Fruit fly (Drosophila melanogaster) whole organism, embryonic: ENCODE results near the gene SmydA-9.

Source experiments
- Abd-B ChIP-seq: fragments of 200-800 bp; sonication (Bioruptor generic); optimal IDR thresholded peaks from 2 replicates; lab custom pipeline; 2018; ENCODE audit warnings: missing biosample characterization, mild to moderate bottlenecking, missing genetic modification characterization, moderate library complexity
- BEAF-32 ChIP-seq: fragments of 200-800 bp; sonication (Bioruptor generic); optimal IDR thresholded peaks from 3 replicates; lab custom pipeline; 2017; ENCODE audit warnings: missing biosample characterization, missing genetic modification characterization, mild to moderate bottlenecking, moderate library complexity, missing genetic modification reagents
- C15 ChIP-seq: fragments of 200-800 bp; sonication (Bioruptor generic); IDR thresholded peaks from 3 replicates; pipeline ENCODE4 v1.3.6; 2022; ENCODE audit warnings: missing biosample characterization, missing genetic modification characterization
- CG14860 ChIP-seq: fragments of 200-800 bp; sonication (Bioruptor generic); IDR thresholded peaks from 3 replicates; pipeline ENCODE4 v1.3.6; 2022; ENCODE audit warnings: missing biosample characterization, missing genetic modification characterization; ENCODE audit not compliant: partially characterized antibody
- CG15514 ChIP-seq: fragments of 200-800 bp; sonication (Bioruptor generic); optimal IDR thresholded peaks from 3 replicates; lab custom pipeline; 2017; ENCODE audit warnings: missing biosample characterization, missing genetic modification characterization, mild to moderate bottlenecking, moderate library complexity, missing genetic modification reagents
- CG15696 ChIP-seq: fragments of 200-800 bp; sonication (Bioruptor generic); optimal IDR thresholded peaks from 2 replicates; lab custom pipeline; 2019; ENCODE audit warnings: missing biosample characterization, mild to moderate bottlenecking, missing genetic modification characterization, moderate library complexity
- CG16813 ChIP-seq: fragments of 200-800 bp; sonication (Bioruptor generic); IDR thresholded peaks from 3 replicates; pipeline ENCODE4 v1.3.6; 2022; ENCODE audit warnings: missing biosample characterization, missing genetic modification characterization; ENCODE audit not compliant: partially characterized antibody
- CG17568 ChIP-seq: fragments of 200-800 bp; sonication (Bioruptor generic); optimal IDR thresholded peaks from 2 replicates; lab custom pipeline; 2018; ENCODE audit warnings: missing biosample characterization, mild to moderate bottlenecking, missing genetic modification characterization, moderate library complexity
- CG17612 ChIP-seq: fragments of 200-800 bp; sonication (Bioruptor generic); IDR thresholded peaks from 2 replicates; pipeline ENCODE4 v1.3.6; 2022; ENCODE audit warnings: missing biosample characterization, missing genetic modification characterization
- CG17829 ChIP-seq: fragments of 200-800 bp; optimal IDR thresholded peaks from 2 replicates; lab custom pipeline; 2019; ENCODE audit warnings: missing biosample characterization, mild to moderate bottlenecking, missing genetic modification characterization, moderate library complexity
- CG34224 ChIP-seq: fragments of 200-800 bp; sonication (Bioruptor generic); IDR thresholded peaks from 3 replicates; pipeline ENCODE4 v1.3.6; 2022; ENCODE audit warnings: missing biosample characterization, missing genetic modification characterization; ENCODE audit not compliant: partially characterized antibody
- CG42726 ChIP-seq: fragments of 200-800 bp; sonication (Bioruptor generic); IDR thresholded peaks from 2 replicates; pipeline ENCODE4 v1.3.6; 2022; ENCODE audit warnings: missing biosample characterization, missing genetic modification characterization; ENCODE audit not compliant: partially characterized antibody
- CG6854 ChIP-seq: fragments of 200-800 bp; sonication (Bioruptor generic); optimal IDR thresholded peaks from 3 replicates; lab custom pipeline; 2017; ENCODE audit warnings: missing biosample characterization, mild to moderate bottlenecking, missing genetic modification characterization
- Dad ChIP-seq: fragments of 200-800 bp; sonication (Bioruptor generic); optimal IDR thresholded peaks from 3 replicates; lab custom pipeline; 2016; ENCODE audit warnings: missing biosample characterization, missing genetic modification characterization
- Dll ChIP-seq: fragments of 200-800 bp; sonication (Bioruptor generic); IDR thresholded peaks from 4 replicates; pipeline ENCODE4 v1.3.6; 2022; ENCODE audit warnings: missing biosample characterization, missing genetic modification characterization; ENCODE audit not compliant: partially characterized antibody
- Dref ChIP-seq: fragments of 200-800 bp; sonication (Bioruptor generic); IDR thresholded peaks from 2 replicates; pipeline ENCODE4 v1.3.6; 2022; ENCODE audit warnings: missing biosample characterization, missing genetic modification characterization
- Gsc ChIP-seq: fragments of 200-800 bp; sonication (Bioruptor generic); IDR thresholded peaks from 2 replicates; pipeline ENCODE4 v1.3.6; 2022; ENCODE audit warnings: missing biosample characterization, missing genetic modification characterization
- HLH4C ChIP-seq: fragments of 200-800 bp; sonication (Bioruptor generic); IDR thresholded peaks from 3 replicates; pipeline ENCODE4 v1.3.6; 2022; ENCODE audit warnings: missing biosample characterization, missing genetic modification characterization; ENCODE audit not compliant: partially characterized antibody
- HmgZ ChIP-seq: fragments of 200-800 bp; sonication (Bioruptor generic); optimal IDR thresholded peaks from 2 replicates; lab custom pipeline; 2018; ENCODE audit warnings: missing biosample characterization, mild to moderate bottlenecking, missing genetic modification characterization
- MBD-R2 ChIP-seq: fragments of 200-800 bp; sonication (Bioruptor generic); IDR thresholded peaks from 2 replicates; pipeline ENCODE4 v1.3.6; 2022; ENCODE audit warnings: missing biosample characterization, missing genetic modification characterization
- MESR4 ChIP-seq: fragments of 200-800 bp; sonication (Bioruptor generic); optimal IDR thresholded peaks from 2 replicates; lab custom pipeline; 2018; ENCODE audit warnings: missing biosample characterization, mild to moderate bottlenecking, missing genetic modification characterization, moderate library complexity
- Myb ChIP-seq: fragments of 200-800 bp; sonication (Bioruptor generic); optimal IDR thresholded peaks from 2 replicates; lab custom pipeline; 2016; ENCODE audit warnings: missing biosample characterization, missing genetic modification characterization
- Opbp ChIP-seq: fragments of 200-800 bp; sonication (Bioruptor generic); IDR thresholded peaks from 3 replicates; pipeline ENCODE4 v1.3.6; 2022; ENCODE audit warnings: missing biosample characterization, missing genetic modification characterization; ENCODE audit not compliant: partially characterized antibody
- Scr ChIP-seq: fragments of 200-800 bp; sonication (Bioruptor generic); IDR thresholded peaks from 2 replicates; pipeline ENCODE4 v1.3.6; 2022; ENCODE audit warnings: missing biosample characterization, missing genetic modification characterization; ENCODE audit not compliant: partially characterized antibody
- Taf1 ChIP-seq: fragments of 200-800 bp; sonication (Bioruptor generic); IDR thresholded peaks from 2 replicates; pipeline ENCODE4 v1.3.6; 2022; ENCODE audit warnings: missing biosample characterization, missing genetic modification characterization
- ab ChIP-seq: fragments of 200-800 bp; sonication (Bioruptor generic); optimal IDR thresholded peaks from 2 replicates; lab custom pipeline; 2016; ENCODE audit warnings: missing biosample characterization, missing genetic modification characterization
- abd-A ChIP-seq: fragments of 200-800 bp; sonication (Bioruptor generic); optimal IDR thresholded peaks from 3 replicates; lab custom pipeline; 2019; ENCODE audit warnings: missing biosample characterization, mild to moderate bottlenecking, missing genetic modification characterization, moderate library complexity
- ato ChIP-seq: fragments of 200-800 bp; sonication (Bioruptor generic); IDR thresholded peaks from 2 replicates; pipeline ENCODE4 v1.3.6; 2022; ENCODE audit warnings: missing biosample characterization, missing genetic modification characterization; ENCODE audit not compliant: partially characterized antibody
- bbx ChIP-seq: fragments of 200-800 bp; sonication (Bioruptor generic); IDR thresholded peaks from 2 replicates; pipeline ENCODE4 v1.3.6; 2022; ENCODE audit warnings: missing biosample characterization, missing genetic modification characterization; ENCODE audit not compliant: partially characterized antibody
- chinmo ChIP-seq: fragments of 200-800 bp; sonication (Bioruptor generic); IDR thresholded peaks from 4 replicates; pipeline ENCODE4 v1.3.6; 2022; ENCODE audit warnings: missing biosample characterization, missing genetic modification characterization; ENCODE audit not compliant: partially characterized antibody
- crp ChIP-seq, 2 experiments: fragments of 200-800 bp; sonication (Bioruptor generic); optimal IDR thresholded peaks; 2 replicates in 1 of 2; 3 replicates in 1 of 2; lab custom pipeline; 2017; ENCODE audit warnings: missing biosample characterization in 2 of 2, missing genetic modification characterization in 2 of 2, mild to moderate bottlenecking in 1 of 2, moderate library complexity in 1 of 2
- ftz-f1 ChIP-seq: fragments of 200-800 bp; sonication (Bioruptor generic); optimal IDR thresholded peaks from 2 replicates; lab custom pipeline; 2016; ENCODE audit warnings: missing biosample characterization, missing genetic modification characterization
- gfzf ChIP-seq: fragments of 200-800 bp; sonication (Bioruptor generic); optimal IDR thresholded peaks from 2 replicates; lab custom pipeline; 2016; ENCODE audit warnings: missing biosample characterization, mild to moderate bottlenecking, missing genetic modification characterization, moderate library complexity
- hb ChIP-seq: fragments of 200-800 bp; sonication (Bioruptor generic); IDR thresholded peaks from 3 replicates; pipeline ENCODE4 v1.3.6; 2022; ENCODE audit warnings: missing biosample characterization, missing genetic modification characterization; ENCODE audit not compliant: partially characterized antibody
- inv ChIP-seq: fragments of 200-800 bp; sonication (Bioruptor generic); IDR thresholded peaks from 2 replicates; pipeline ENCODE4 v1.3.6; 2022; ENCODE audit warnings: missing biosample characterization, missing genetic modification characterization; ENCODE audit not compliant: partially characterized antibody
- kah ChIP-seq: fragments of 200-800 bp; sonication (Bioruptor generic); optimal IDR thresholded peaks from 2 replicates; lab custom pipeline; 2018; ENCODE audit warnings: missing biosample characterization, mild to moderate bottlenecking, missing genetic modification characterization
- lola ChIP-seq, 3 experiments: fragments of >200 bp in 2 of 3; fragments of 200-800 bp in 1 of 3; sonication (Bioruptor generic) in 1 of 3; optimal IDR thresholded peaks; 2 replicates each; lab custom pipeline; 2017 to 2019; ENCODE audit warnings: missing biosample characterization in 3 of 3, missing genetic modification characterization in 3 of 3, mild to moderate bottlenecking in 1 of 3, moderate library complexity in 1 of 3
- nerfin-2 ChIP-seq: fragments of 200-800 bp; sonication (Bioruptor generic); IDR thresholded peaks from 2 replicates; pipeline ENCODE4 v1.3.6; 2022; ENCODE audit warnings: missing biosample characterization, missing genetic modification characterization; ENCODE audit not compliant: partially characterized antibody
- prd ChIP-seq, 3 experiments: fragments of >200 bp in 2 of 3; fragments of 200-800 bp in 1 of 3; sonication (Bioruptor generic) in 1 of 3; optimal IDR thresholded peaks in 2 of 3; IDR thresholded peaks in 1 of 3; 2 replicates in 2 of 3; 3 replicates in 1 of 3; pipeline versions ENCODE4 v1.3.6 to Lab custom; 2017 to 2022; ENCODE audit warnings: missing biosample characterization in 1 of 3, missing genetic modification characterization in 1 of 3
- stwl ChIP-seq: fragments of 200-800 bp; sonication (Bioruptor generic); optimal IDR thresholded peaks from 3 replicates; lab custom pipeline; 2018; ENCODE audit warnings: missing biosample characterization, mild to moderate bottlenecking, missing genetic modification characterization, moderate library complexity
- tna ChIP-seq: fragments of 200-800 bp; sonication (Bioruptor generic); IDR thresholded peaks from 2 replicates; pipeline ENCODE4 v1.3.6; 2022; ENCODE audit warnings: missing biosample characterization, missing genetic modification characterization; ENCODE audit not compliant: partially characterized antibody
- trem ChIP-seq: fragments of 200-800 bp; optimal IDR thresholded peaks from 3 replicates; lab custom pipeline; 2019; ENCODE audit warnings: missing biosample characterization, mild to moderate bottlenecking, missing genetic modification characterization, moderate library complexity
- unc-4 ChIP-seq: fragments of 200-800 bp; sonication (Bioruptor generic); IDR thresholded peaks from 2 replicates; pipeline ENCODE4 v1.3.6; 2022; ENCODE audit warnings: missing biosample characterization, missing genetic modification characterization; ENCODE audit not compliant: partially characterized antibody
- vnd ChIP-seq: fragments of 200-800 bp; sonication (Bioruptor generic); IDR thresholded peaks from 3 replicates; pipeline ENCODE4 v1.3.6; 2022; ENCODE audit warnings: missing biosample characterization, missing genetic modification characterization; ENCODE audit not compliant: partially characterized antibody
- yki ChIP-seq: fragments of >200 bp; optimal IDR thresholded peaks from 3 replicates; lab custom pipeline; 2018

Gene SmydA-9

dm6 chrX:9232199-9232598, 21.5 kb upstream of the SmydA-9 start, which contains the start of gene CG12121 (continued):
- peak; percentile 94 for TF ChIP-seq Myb (GFP tag; lab: Kevin White, UChicago)
- TF ChIP-seq Dll (GFP tag; lab: Robert Waterston, UW): peak; percentile 71; the same call in 2 of the 4 replicates
- peak; percentile 73 for TF ChIP-seq ato
- peak; percentile 18 for TF ChIP-seq Abd-B (GFP tag; lab: Kevin White, UChicago)
- no peak for TF ChIP-seq C15 (GFP tag; lab: Robert Waterston, UW)
- no peak for TF ChIP-seq CG17568 (GFP tag; lab: Kevin White, UChicago)
- peak; percentile 72 for TF ChIP-seq nerfin-2 (GFP tag; lab: Robert Waterston, UW)
- peak; percentile 75; the same call in 1 of the 4 replicates for TF ChIP-seq chinmo (GFP tag; lab: Robert Waterston, UW)
- peak; percentile 6 for TF ChIP-seq HmgZ (tag; lab: Kevin White, UChicago)
- 0 out of 2 replicates have a peak, but pooled peaks have one; percentile 8 for TF ChIP-seq CG42726 (GFP tag; lab: Robert Waterston, UW)
- TF ChIP-seq CG14860 (GFP tag; lab: Robert Waterston, UW): peak; percentile 56; the same call in 2 of the 3 replicates
- peak; percentile 79 for TF ChIP-seq HLH4C (GFP tag; lab: Robert Waterston, UW)
- no peak for TF ChIP-seq Gsc (GFP tag; lab: Robert Waterston, UW)
- no peak for TF ChIP-seq CG6854
- peak; percentile 65 for TF ChIP-seq Scr (GFP tag; lab: Robert Waterston, UW)
- TF ChIP-seq bbx: peak; percentile 80
- peak; percentile 71 for TF ChIP-seq vnd (GFP tag; lab: Robert Waterston, UW)
- no peak for TF ChIP-seq ab (GFP tag; lab: Kevin White, UChicago)
- TF ChIP-seq trem (tag; lab: Kevin White, UChicago): peak; percentile 31
- peak; percentile 77 for TF ChIP-seq MESR4 (GFP tag; lab: Kevin White, UChicago)
- peak; percentile 87 for TF ChIP-seq Dref (GFP tag; lab: Robert Waterston, UW)
- TF ChIP-seq MBD-R2 (GFP tag; lab: Robert Waterston, UW): peak; percentile 59
- TF ChIP-seq crp (GFP tag; optimal IDR thresholded peaks at IDR 0.05; lab: Kevin White, UChicago): peak in 1 of 2 experiments; percentile 19
- peak; percentile 75; the same call in 2 of the 3 replicates for TF ChIP-seq hb (GFP tag; lab: Robert Waterston, UW)
- TF ChIP-seq CG15696 (tag; lab: Kevin White, UChicago): no peak
- no peak for TF ChIP-seq yki (lab: Kevin White, UChicago)
- TF ChIP-seq prd (optimal IDR thresholded peaks at IDR 0.05; lab: Kevin White, UChicago): no peak
- TF ChIP-seq prd (GFP tag; IDR thresholded peaks at IDR 0.05; lab: Robert Waterston, UW): no peak
- no peak for TF ChIP-seq Taf1
- peak; percentile 44 for TF ChIP-seq ftz-f1 (GFP tag; lab: Kevin White, UChicago)
- peak; percentile 18 for TF ChIP-seq CG17829 (tag; lab: Kevin White, UChicago)
- TF ChIP-seq lola (GFP tag; optimal IDR thresholded peaks at IDR 0.05; lab: Kevin White, UChicago): no peak
- peak; percentile 71; the same call in 2 of the 3 replicates for TF ChIP-seq CG34224
- peak; percentile 59 for TF ChIP-seq CG16813 (GFP tag; lab: Robert Waterston, UW)
- TF ChIP-seq inv (GFP tag; lab: Robert Waterston, UW): peak; percentile 46; the same call in 1 of the 2 replicates
- TF ChIP-seq Dad (GFP tag; lab: Kevin White, UChicago): no peak
- peak; percentile 57 for TF ChIP-seq gfzf (GFP tag; lab: Kevin White, UChicago)
- TF ChIP-seq CG15514: peak; percentile 71
- peak; percentile 53 for TF ChIP-seq stwl
- TF ChIP-seq unc-4 (GFP tag; lab: Robert Waterston, UW): peak; percentile 63
- TF ChIP-seq abd-A (tag; lab: Kevin White, UChicago): no peak
- peak; percentile 79 for TF ChIP-seq tna (GFP tag; lab: Robert Waterston, UW)
- no peak for TF ChIP-seq kah (GFP tag; lab: Kevin White, UChicago)
- peak; percentile 63; the same call in 2 of the 3 replicates for TF ChIP-seq Opbp
- TF ChIP-seq CG17612 (GFP tag; lab: Robert Waterston, UW): no peak
- TF ChIP-seq BEAF-32 (GFP tag; lab: Kevin White, UChicago): peak; percentile 66
